Worm (Caenorhabditis elegans): ENCODE data around the gene M03C11.1.

M03C11.1 gene

DNA sequence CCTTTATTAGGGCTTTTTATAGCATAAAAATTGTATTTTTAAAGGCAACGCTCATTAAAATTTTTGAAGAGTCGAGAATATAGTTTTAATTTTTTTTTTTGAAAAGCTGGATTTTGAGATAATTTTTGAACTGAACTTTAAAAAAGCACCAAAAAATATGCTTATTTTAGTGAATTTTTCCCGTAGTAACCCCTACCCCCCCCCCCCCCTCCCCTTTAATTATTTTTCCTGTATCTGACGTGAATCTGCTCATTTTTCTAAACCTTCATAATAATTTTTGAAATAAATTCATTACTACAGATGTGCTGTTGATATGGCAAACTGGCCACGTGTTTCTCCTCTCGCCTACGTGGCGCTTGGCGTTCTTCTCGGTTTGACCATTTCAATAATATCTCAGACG, 14.4 kb downstream of the M03C11.1 start, which contains the start of gene C38H2.2:
Gene C38H2.2 (plus strand): TSS at position 301 of the 400 bp plus-strand sequence.
- TF ChIP-seq nhr-23 (tag; optimal IDR thresholded peaks at IDR 0.05) (no peak), lsy-2 (tag; optimal IDR thresholded peaks at IDR 0.05) (no peak), nhr-77 (tag; optimal IDR thresholded peaks at IDR 0.05) (no peak), lin-11 (tag; optimal IDR thresholded peaks at IDR 0.05) (no peak), mdl-1 (tag; optimal IDR thresholded peaks at IDR 0.05) (no peak), ceh-16 (tag; optimal IDR thresholded peaks at IDR 0.05) (no peak), ztf-1 (GFP tag; conservative IDR thresholded peaks at IDR 0.05) (no peak), mab-5 (tag; optimal IDR thresholded peaks at IDR 0.05) (no peak), ama-1 (optimal IDR thresholded peaks at IDR 0.05) (no peak), nhr-11 (tag; optimal IDR thresholded peaks at IDR 0.05) (no peak), unc-39 (tag; optimal IDR thresholded peaks at IDR 0.05) (no peak), F13H6.1 (tag; optimal IDR thresholded peaks at IDR 0.05) (no peak), lin-13 (GFP tag; optimal IDR thresholded peaks at IDR 0.05) (no peak), dmd-4 (tag; optimal IDR thresholded peaks at IDR 0.05) (no peak), nhr-129 (tag; optimal IDR thresholded peaks at IDR 0.05) (no peak), nhr-6 (tag; optimal IDR thresholded peaks at IDR 0.05) (no peak), zag-1 (tag; optimal IDR thresholded peaks at IDR 0.05) (no peak), C34F6.9 (tag; optimal IDR thresholded peaks at IDR 0.05) (no peak)

DNA sequence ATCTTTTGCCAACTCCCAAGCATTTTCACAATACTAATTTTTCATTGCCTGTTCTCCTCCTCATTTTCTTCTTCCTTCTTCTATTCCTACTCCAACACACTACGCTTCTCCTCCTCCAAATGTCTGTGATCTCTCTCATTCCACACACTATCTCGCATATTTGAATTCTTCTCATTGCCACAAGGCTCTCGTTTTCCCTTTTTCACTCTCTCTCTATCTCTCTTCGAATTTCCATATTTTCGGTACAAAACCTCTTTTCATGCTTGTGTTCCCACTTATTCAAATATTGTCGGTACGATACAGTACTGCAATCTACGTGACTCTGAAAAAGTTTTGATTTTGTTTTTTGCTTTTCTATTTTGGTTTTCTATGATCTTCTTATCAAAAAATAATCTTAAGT, 15.2 kb downstream of the M03C11.1 start:
- no peak for TF ChIP-seq ama-1 (optimal IDR thresholded peaks at IDR 0.05)
- no peak for TF ChIP-seq nhr-21 (tag; optimal IDR thresholded peaks at IDR 0.05)
- no peak for TF ChIP-seq unc-39 (tag; optimal IDR thresholded peaks at IDR 0.05)
- no peak for TF ChIP-seq mdl-1 (tag; optimal IDR thresholded peaks at IDR 0.05)
- TF ChIP-seq sma-9 (GFP tag; optimal IDR thresholded peaks at IDR 0.05), result peak; percentile 12
- TF ChIP-seq sma-9 (tag; optimal IDR thresholded peaks at IDR 0.05), result no peak
- TF ChIP-seq nhr-77 (tag; optimal IDR thresholded peaks at IDR 0.05), result no peak
- peak; percentile 0 for TF ChIP-seq crh-2 (tag; optimal IDR thresholded peaks at IDR 0.05)
- TF ChIP-seq snpc-4 (tag; optimal IDR thresholded peaks at IDR 0.05), result no peak
- TF ChIP-seq ZK546.5 (tag; optimal IDR thresholded peaks at IDR 0.05), result no peak
- TF ChIP-seq alr-1 (tag; optimal IDR thresholded peaks at IDR 0.05), result no peak
- no peak for TF ChIP-seq zag-1 (tag; optimal IDR thresholded peaks at IDR 0.05)
- TF ChIP-seq sem-4 (tag; optimal IDR thresholded peaks at IDR 0.05), result no peak
- no peak for TF ChIP-seq nhr-23 (tag; optimal IDR thresholded peaks at IDR 0.05)
- no peak for TF ChIP-seq nhr-10 (tag; optimal IDR thresholded peaks at IDR 0.05)
- TF ChIP-seq lin-13 (GFP tag; optimal IDR thresholded peaks at IDR 0.05), result no peak
- no peak for TF ChIP-seq peb-1 (tag; optimal IDR thresholded peaks at IDR 0.05)
- no peak for TF ChIP-seq elt-3 (tag; optimal IDR thresholded peaks at IDR 0.05)
- TF ChIP-seq blmp-1 (tag; optimal IDR thresholded peaks at IDR 0.05; ENCODE audit: insufficient read depth), result no peak
- TF ChIP-seq mab-5 (tag; optimal IDR thresholded peaks at IDR 0.05), result no peak
- TF ChIP-seq elt-1 (tag; optimal IDR thresholded peaks at IDR 0.05), result no peak
- peak; percentile 6 for TF ChIP-seq nhr-129 (tag; optimal IDR thresholded peaks at IDR 0.05)
- no peak for TF ChIP-seq mbf-1 (tag; optimal IDR thresholded peaks at IDR 0.05)
- TF ChIP-seq lsy-2 (tag; optimal IDR thresholded peaks at IDR 0.05), result peak in 1 of 2 experiments; percentile 18
- TF ChIP-seq ztf-1 (GFP tag; conservative IDR thresholded peaks at IDR 0.05), result no peak
- no peak for TF ChIP-seq nhr-25 (tag; optimal IDR thresholded peaks at IDR 0.05)
- peak; percentile 53 for TF ChIP-seq C34F6.9 (tag; optimal IDR thresholded peaks at IDR 0.05)
- TF ChIP-seq ceh-82 (tag; optimal IDR thresholded peaks at IDR 0.05), result no peak
- no peak for TF ChIP-seq ceh-16 (tag; optimal IDR thresholded peaks at IDR 0.05)
- no peak for TF ChIP-seq egl-27 (tag; optimal IDR thresholded peaks at IDR 0.05)
- no peak for TF ChIP-seq aly-2 (tag; optimal IDR thresholded peaks at IDR 0.05)
- TF ChIP-seq lin-39 (tag; optimal IDR thresholded peaks at IDR 0.05), result no peak
- no peak for TF ChIP-seq ztf-11 (tag; optimal IDR thresholded peaks at IDR 0.05)
- TF ChIP-seq nhr-11 (tag; optimal IDR thresholded peaks at IDR 0.05), result no peak
- no peak for TF ChIP-seq dmd-4 (tag; optimal IDR thresholded peaks at IDR 0.05)
- no peak for TF ChIP-seq F13H6.1 (tag; optimal IDR thresholded peaks at IDR 0.05)
- peak; percentile 32 for TF ChIP-seq fos-1 (tag; optimal IDR thresholded peaks at IDR 0.05)
- TF ChIP-seq unc-62 (GFP tag; optimal IDR thresholded peaks at IDR 0.05), result no peak
- TF ChIP-seq nhr-237 (tag; optimal IDR thresholded peaks at IDR 0.05), result no peak
- TF ChIP-seq lin-11 (tag; optimal IDR thresholded peaks at IDR 0.05), result no peak
- TF ChIP-seq unc-55 (GFP tag; optimal IDR thresholded peaks at IDR 0.05), result peak; percentile 55
- TF ChIP-seq ztf-4 (tag; optimal IDR thresholded peaks at IDR 0.05), result no peak
- TF ChIP-seq skn-1 (tag; optimal IDR thresholded peaks at IDR 0.05), result no peak
- TF ChIP-seq Y55F3AM.14 (GFP tag; optimal IDR thresholded peaks at IDR 0.05), result no peak
- no peak for TF ChIP-seq sma-3 (GFP tag; optimal IDR thresholded peaks at IDR 0.05)
